Fruit fly (Drosophila melanogaster): ENCODE measurements around the gene Zcchc7.
A peak's percentile ranks its signal among the peaks of the same experiment; 100 is the strongest.

The Zcchc7 gene

DNA sequence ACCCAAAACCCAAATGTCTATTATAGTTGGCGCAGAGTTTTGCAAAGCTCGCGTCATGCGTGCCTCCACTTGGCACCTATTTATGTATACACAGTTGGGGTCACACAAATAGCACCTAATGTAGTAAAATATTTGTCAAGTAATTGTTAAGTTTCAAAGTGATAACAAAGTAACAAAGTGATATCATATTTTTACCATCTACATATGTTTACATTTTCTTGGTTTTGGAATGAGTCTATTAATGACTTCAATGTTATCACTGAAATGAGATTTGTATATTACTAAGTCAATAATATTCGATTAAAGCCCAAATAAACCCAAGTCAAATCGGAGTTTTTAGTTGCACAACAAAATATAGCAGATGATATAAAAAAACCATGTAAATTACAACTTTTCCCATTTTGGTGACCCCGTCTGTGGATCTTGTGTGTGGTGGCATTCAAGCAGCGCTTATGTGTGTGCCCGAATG lies 27.3 kb downstream of the Zcchc7 start (continued):
- TF ChIP-seq CG13775 (GFP tag; optimal IDR thresholded peaks at IDR 0.05) (peak; percentile 57), disco-r (GFP tag; optimal IDR thresholded peaks at IDR 0.05) (peak; percentile 56), CG1832 (GFP tag; optimal IDR thresholded peaks at IDR 0.05) (no peak), MTF-1 (GFP tag; optimal IDR thresholded peaks at IDR 0.05; ENCODE audit: borderline replicate concordance) (no peak), CG8478 (optimal IDR thresholded peaks at IDR 0.05) (no peak), CrebB (tag; optimal IDR thresholded peaks at IDR 0.05) (peak; percentile 54), HmgZ (tag; optimal IDR thresholded peaks at IDR 0.05) (peak; percentile 22), Mes4 (GFP tag; optimal IDR thresholded peaks at IDR 0.05) (peak; percentile 14), CG32772 (GFP tag; IDR thresholded peaks at IDR 0.05) (no peak), CG34224 (GFP tag; IDR thresholded peaks at IDR 0.05; ENCODE audit: partially characterized antibody) (no peak), Bteb2 (GFP tag; optimal IDR thresholded peaks at IDR 0.05) (peak; percentile 69), ken (GFP tag; IDR thresholded peaks at IDR 0.05) (no peak), CG1529 (GFP tag; optimal IDR thresholded peaks at IDR 0.05) (peak; percentile 62), caup (GFP tag; optimal IDR thresholded peaks at IDR 0.05; ENCODE audit: severe bottlenecking) (peak; percentile 58), CG30431 (GFP tag; optimal IDR thresholded peaks at IDR 0.05) (no peak), slp2 (GFP tag; optimal IDR thresholded peaks at IDR 0.05) (no peak), zfh2 (GFP tag; optimal IDR thresholded peaks at IDR 0.05) (peak; percentile 56), vnd (GFP tag; IDR thresholded peaks at IDR 0.05; ENCODE audit: partially characterized antibody) (no peak), amos (GFP tag; IDR thresholded peaks at IDR 0.05; ENCODE audit: partially characterized antibody) (no peak), Blimp-1 (GFP tag; optimal IDR thresholded peaks at IDR 0.05) (peak; percentile 65), h (optimal IDR thresholded peaks at IDR 0.05) (no peak), bcd (GFP tag; optimal IDR thresholded peaks at IDR 0.05) (peak; percentile 65), Usf (GFP tag; optimal IDR thresholded peaks at IDR 0.05) (peak; percentile 39), CG9817 (tag; optimal IDR thresholded peaks at IDR 0.05) (peak; percentile 64), Mad (GFP tag; optimal IDR thresholded peaks at IDR 0.05) (peak; percentile 34), CG1792 (GFP tag; optimal IDR thresholded peaks at IDR 0.05) (peak; percentile 32), gcm (GFP tag; optimal IDR thresholded peaks at IDR 0.05) (peak; percentile 67), ham (GFP tag; IDR thresholded peaks at IDR 0.05) (no peak), Lpt (GFP tag; optimal IDR thresholded peaks at IDR 0.05) (no peak), CG10654 (GFP tag; optimal IDR thresholded peaks at IDR 0.05) (peak; percentile 38), CG11504 (tag; optimal IDR thresholded peaks at IDR 0.05) (peak; percentile 87), vvl (GFP tag; IDR thresholded peaks at IDR 0.05) (peak; percentile 42; the same call in 1 of the 2 replicates), CG8765 (GFP tag; IDR thresholded peaks at IDR 0.05) (no peak), CG3407 (GFP tag; optimal IDR thresholded peaks at IDR 0.05) (peak; percentile 60), Elba2 (GFP tag; optimal IDR thresholded peaks at IDR 0.05) (no peak), Spps (tag; optimal IDR thresholded peaks at IDR 0.05) (no peak), zf30C (GFP tag; optimal IDR thresholded peaks at IDR 0.05) (no peak), Dip3 (GFP tag; optimal IDR thresholded peaks at IDR 0.05) (peak; percentile 61), CG12659 (GFP tag; optimal IDR thresholded peaks at IDR 0.05) (peak; percentile 87), Dp (GFP tag; optimal IDR thresholded peaks at IDR 0.05) (no peak), HHEX (GFP tag; optimal IDR thresholded peaks at IDR 0.05) (peak; percentile 76), CG2120 (GFP tag; optimal IDR thresholded peaks at IDR 0.05) (peak; percentile 80), Dek (tag; optimal IDR thresholded peaks at IDR 0.05) (peak; percentile 63), HmgD (GFP tag; optimal IDR thresholded peaks at IDR 0.05) (no peak), CG11696 (GFP tag; IDR thresholded peaks at IDR 0.05) (peak; percentile 77), sc (optimal IDR thresholded peaks at IDR 0.05) (no peak), sc (GFP tag; optimal IDR thresholded peaks at IDR 0.05) (no peak), nerfin-2 (GFP tag; IDR thresholded peaks at IDR 0.05; ENCODE audit: partially characterized antibody) (no peak), CG10209 (GFP tag; optimal IDR thresholded peaks at IDR 0.05) (peak; percentile 78), CG17612 (GFP tag; IDR thresholded peaks at IDR 0.05) (no peak), sima (GFP tag; optimal IDR thresholded peaks at IDR 0.05) (no peak)

Measured in whole organism, embryonic.